Fruit fly (Drosophila melanogaster) whole organism, embryonic: ENCODE data around the gene CG17344.

ENCODE experiments used
- Atf3 ChIP-seq: fragments of 200-800 bp; sonication (Bioruptor generic); optimal IDR thresholded peaks from 3 replicates; lab custom pipeline; 2016; ENCODE audit warnings: missing biosample characterization, missing genetic modification characterization
- Blimp-1 ChIP-seq: fragments of 200-800 bp; sonication (Bioruptor generic); optimal IDR thresholded peaks from 3 replicates; lab custom pipeline; 2018; ENCODE audit warnings: missing biosample characterization, missing genetic modification characterization, mild to moderate bottlenecking, moderate library complexity, missing genetic modification reagents
- BtbVII ChIP-seq: fragments of 200-800 bp; sonication (Bioruptor generic); optimal IDR thresholded peaks from 3 replicates; lab custom pipeline; 2017; ENCODE audit warnings: missing biosample characterization, mild to moderate bottlenecking, missing genetic modification characterization
- CG10267 ChIP-seq: fragments of 200-800 bp; sonication (Bioruptor generic); optimal IDR thresholded peaks from 2 replicates; lab custom pipeline; 2018; ENCODE audit warnings: missing biosample characterization, mild to moderate bottlenecking, missing genetic modification characterization, moderate library complexity
- CG10274 ChIP-seq: fragments of 200-800 bp; sonication (Bioruptor generic); optimal IDR thresholded peaks from 3 replicates; lab custom pipeline; 2017; ENCODE audit warnings: missing biosample characterization, mild to moderate bottlenecking, missing genetic modification characterization
- CG11504 ChIP-seq: fragments of 200-800 bp; sonication (Bioruptor generic); optimal IDR thresholded peaks from 3 replicates; lab custom pipeline; 2019; ENCODE audit warnings: missing biosample characterization, mild to moderate bottlenecking, missing genetic modification characterization, moderate library complexity
- CG15269 ChIP-seq: fragments of 200-800 bp; sonication (Bioruptor generic); optimal IDR thresholded peaks from 2 replicates; lab custom pipeline; 2018; ENCODE audit warnings: missing biosample characterization, mild to moderate bottlenecking, missing genetic modification characterization, moderate library complexity
- CG17328 ChIP-seq: fragments of 200-800 bp; sonication (Bioruptor generic); IDR thresholded peaks from 2 replicates; pipeline ENCODE4 v1.3.6; 2022; ENCODE audit warnings: missing biosample characterization, missing genetic modification characterization
- CG18262 ChIP-seq: fragments of 200-800 bp; optimal IDR thresholded peaks from 3 replicates; lab custom pipeline; 2019; ENCODE audit warnings: missing biosample characterization, mild to moderate bottlenecking, missing genetic modification characterization, moderate library complexity
- CG18476 ChIP-seq: fragments of 200-800 bp; sonication (Bioruptor generic); optimal IDR thresholded peaks from 2 replicates; lab custom pipeline; 2016; ENCODE audit warnings: missing biosample characterization, mild to moderate bottlenecking, missing genetic modification characterization
- CG18599 ChIP-seq: fragments of 200-800 bp; sonication (Bioruptor generic); optimal IDR thresholded peaks from 3 replicates; lab custom pipeline; 2017; ENCODE audit warnings: missing biosample characterization, missing genetic modification characterization, mild to moderate bottlenecking, moderate library complexity, missing genetic modification reagents
- CG18764 ChIP-seq: fragments of 200-800 bp; sonication (Bioruptor generic); optimal IDR thresholded peaks from 3 replicates; lab custom pipeline; 2016; ENCODE audit warnings: missing biosample characterization, missing genetic modification characterization
- CG2712 ChIP-seq: fragments of 200-800 bp; optimal IDR thresholded peaks from 3 replicates; lab custom pipeline; 2019; ENCODE audit warnings: missing biosample characterization, mild to moderate bottlenecking, missing genetic modification characterization, moderate library complexity
- CG30403 ChIP-seq: fragments of 200-800 bp; sonication (Bioruptor generic); optimal IDR thresholded peaks from 3 replicates; lab custom pipeline; 2016; ENCODE audit warnings: missing biosample characterization, missing genetic modification characterization
- CG3281 ChIP-seq: fragments of 200-800 bp; sonication (Bioruptor generic); optimal IDR thresholded peaks from 3 replicates; lab custom pipeline; 2017; ENCODE audit warnings: missing biosample characterization, mild to moderate bottlenecking, missing genetic modification characterization
- CG3726 ChIP-seq: fragments of 200-800 bp; sonication (Bioruptor generic); IDR thresholded peaks from 3 replicates; pipeline ENCODE4, ENCODE4 v1.3.6; 2022; ENCODE audit warnings: missing biosample characterization, missing genetic modification characterization
- CG3838 ChIP-seq: fragments of 200-800 bp; sonication (Bioruptor generic); optimal IDR thresholded peaks from 3 replicates; lab custom pipeline; 2016; ENCODE audit warnings: missing biosample characterization, missing genetic modification characterization
- CG6175 ChIP-seq: fragments of 200-800 bp; sonication (Bioruptor generic); IDR thresholded peaks from 3 replicates; pipeline ENCODE4 v1.3.6; 2022; ENCODE audit warnings: missing biosample characterization, missing genetic modification characterization
- CG7839 ChIP-seq: fragments of 200-800 bp; sonication (Bioruptor generic); optimal IDR thresholded peaks from 3 replicates; lab custom pipeline; 2018; ENCODE audit warnings: missing biosample characterization, mild to moderate bottlenecking, missing genetic modification characterization, moderate library complexity
- CG8388 ChIP-seq: fragments of 200-800 bp; sonication (Bioruptor generic); optimal IDR thresholded peaks from 2 replicates; lab custom pipeline; 2019; ENCODE audit warnings: missing biosample characterization, mild to moderate bottlenecking, missing genetic modification characterization, moderate library complexity
- CG9797 ChIP-seq: fragments of 200-800 bp; sonication (Bioruptor generic); optimal IDR thresholded peaks from 3 replicates; lab custom pipeline; 2018; ENCODE audit warnings: missing biosample characterization, mild to moderate bottlenecking, missing genetic modification characterization
- CG9932 ChIP-seq: fragments of 200-800 bp; sonication (Bioruptor generic); IDR thresholded peaks from 2 replicates; pipeline ENCODE4 v1.3.6; 2022; ENCODE audit warnings: missing biosample characterization, missing genetic modification characterization
- Camta ChIP-seq: fragments of 200-800 bp; sonication (Bioruptor generic); optimal IDR thresholded peaks from 2 replicates; lab custom pipeline; 2016; ENCODE audit warnings: missing biosample characterization, missing genetic modification characterization
- D19B ChIP-seq: fragments of 200-800 bp; sonication (Bioruptor generic); optimal IDR thresholded peaks from 2 replicates; lab custom pipeline; 2017; ENCODE audit warnings: missing biosample characterization, mild to moderate bottlenecking, missing genetic modification characterization
- HHEX ChIP-seq: fragments of 200-800 bp; sonication (Bioruptor generic); optimal IDR thresholded peaks from 3 replicates; lab custom pipeline; 2017; ENCODE audit warnings: missing biosample characterization, mild to moderate bottlenecking, missing genetic modification characterization, missing genetic modification reagents
- HLH3B ChIP-seq: fragments of 200-800 bp; sonication (Bioruptor generic); IDR thresholded peaks from 2 replicates; pipeline ENCODE4 v1.3.6; 2022; ENCODE audit warnings: missing biosample characterization, missing genetic modification characterization
- Hmr ChIP-seq: fragments of 200-800 bp; sonication (Bioruptor generic); optimal IDR thresholded peaks from 3 replicates; lab custom pipeline; 2017; ENCODE audit warnings: mild to moderate bottlenecking, missing biosample characterization, missing genetic modification reagents, missing genetic modification characterization
- Hr3 ChIP-seq: fragments of 200-800 bp; sonication (Bioruptor generic); optimal IDR thresholded peaks from 3 replicates; lab custom pipeline; 2016; ENCODE audit warnings: missing biosample characterization, missing genetic modification characterization
- Hr51 ChIP-seq, 2 experiments: fragments of 200-800 bp; sonication (Bioruptor generic); optimal IDR thresholded peaks; 2 replicates in 1 of 2; 3 replicates in 1 of 2; lab custom pipeline; 2016 to 2018; ENCODE audit warnings: missing biosample characterization in 2 of 2, missing genetic modification characterization in 2 of 2, mild to moderate bottlenecking in 1 of 2, moderate library complexity in 1 of 2
- Pdp1 ChIP-seq, 2 experiments: fragments of 200-800 bp; sonication (Bioruptor generic); optimal IDR thresholded peaks; 3 replicates each; lab custom pipeline; 2016; ENCODE audit warnings: missing biosample characterization in 2 of 2, missing genetic modification characterization in 2 of 2, mild to moderate bottlenecking in 1 of 2, moderate library complexity in 1 of 2
- Ptx1 ChIP-seq: fragments of 200-800 bp; sonication (Bioruptor generic); IDR thresholded peaks from 2 replicates; pipeline ENCODE4 v1.3.6; 2022; ENCODE audit warnings: missing biosample characterization, missing genetic modification characterization
- Vsx1 ChIP-seq: fragments of 200-800 bp; sonication (Bioruptor generic); optimal IDR thresholded peaks from 2 replicates; lab custom pipeline; 2017; ENCODE audit warnings: missing biosample characterization, mild to moderate bottlenecking, missing genetic modification characterization, missing genetic modification reagents
- Xbp1 ChIP-seq: fragments of 200-800 bp; sonication (Bioruptor generic); optimal IDR thresholded peaks from 3 replicates; lab custom pipeline; 2016; ENCODE audit warnings: missing biosample characterization, mild to moderate bottlenecking, missing genetic modification characterization
- br ChIP-seq: fragments of >200 bp; optimal IDR thresholded peaks from 2 replicates; lab custom pipeline; 2017
- chif ChIP-seq, 2 experiments: fragments of 200-800 bp; sonication (Bioruptor generic); optimal IDR thresholded peaks; 3 replicates each; lab custom pipeline; 2016; ENCODE audit warnings: missing biosample characterization in 2 of 2, missing genetic modification characterization in 2 of 2
- chinmo ChIP-seq: fragments of 200-800 bp; sonication (Bioruptor generic); IDR thresholded peaks from 4 replicates; pipeline ENCODE4 v1.3.6; 2022; ENCODE audit warnings: missing biosample characterization, missing genetic modification characterization; ENCODE audit not compliant: partially characterized antibody
- ems ChIP-seq: fragments of 200-800 bp; sonication (Bioruptor generic); optimal IDR thresholded peaks from 3 replicates; lab custom pipeline; 2016; ENCODE audit warnings: missing biosample characterization, missing genetic modification characterization
- esg ChIP-seq: fragments of 200-800 bp; sonication (Bioruptor generic); conservative IDR thresholded peaks from 2 replicates; pipeline ENCODE4 v1.3.6; 2022; ENCODE audit warnings: missing biosample characterization, missing genetic modification characterization
- eyg ChIP-seq: fragments of 200-800 bp; sonication (Bioruptor generic); optimal IDR thresholded peaks from 3 replicates; lab custom pipeline; 2016; ENCODE audit warnings: missing biosample characterization, missing genetic modification characterization
- fd102C ChIP-seq: fragments of 200-800 bp; sonication (Bioruptor generic); optimal IDR thresholded peaks from 2 replicates; lab custom pipeline; 2018; ENCODE audit warnings: missing biosample characterization, mild to moderate bottlenecking, missing genetic modification characterization, moderate library complexity
- ham ChIP-seq: fragments of 200-800 bp; sonication (Bioruptor generic); IDR thresholded peaks from 2 replicates; pipeline ENCODE4 v1.3.6; 2022; ENCODE audit warnings: missing biosample characterization, missing genetic modification characterization
- hb ChIP-seq: fragments of 200-800 bp; sonication (Bioruptor generic); IDR thresholded peaks from 3 replicates; pipeline ENCODE4 v1.3.6; 2022; ENCODE audit warnings: missing biosample characterization, missing genetic modification characterization; ENCODE audit not compliant: partially characterized antibody
- ind ChIP-seq: fragments of 200-800 bp; sonication (Bioruptor generic); optimal IDR thresholded peaks from 3 replicates; lab custom pipeline; 2016; ENCODE audit warnings: missing biosample characterization, missing genetic modification characterization
- kay ChIP-seq: fragments of 200-800 bp; sonication (Bioruptor generic); optimal IDR thresholded peaks from 2 replicates; lab custom pipeline; 2016; ENCODE audit warnings: missing biosample characterization, missing genetic modification characterization
- lilli ChIP-seq: fragments of 200-800 bp; sonication (Bioruptor generic); optimal IDR thresholded peaks from 3 replicates; lab custom pipeline; 2016; ENCODE audit warnings: missing biosample characterization, missing genetic modification characterization
- mld ChIP-seq: fragments of 200-800 bp; sonication (Bioruptor generic); IDR thresholded peaks from 3 replicates; pipeline ENCODE4 v1.3.6; 2022; ENCODE audit warnings: missing biosample characterization, missing genetic modification characterization; ENCODE audit not compliant: partially characterized antibody
- pnt ChIP-seq: fragments of 200-800 bp; sonication (Bioruptor generic); optimal IDR thresholded peaks from 3 replicates; lab custom pipeline; 2016; ENCODE audit warnings: missing biosample characterization, missing genetic modification characterization
- rib ChIP-seq: fragments of 200-800 bp; sonication (Bioruptor generic); IDR thresholded peaks from 2 replicates; pipeline ENCODE4 v1.3.6; 2022; ENCODE audit warnings: missing biosample characterization, missing genetic modification characterization
- slbo ChIP-seq: fragments of 200-800 bp; sonication (Bioruptor generic); IDR thresholded peaks from 2 replicates; pipeline ENCODE4 v1.3.6; 2022; ENCODE audit warnings: missing biosample characterization, missing genetic modification characterization
- unpg ChIP-seq: fragments of 200-800 bp; sonication (Bioruptor generic); optimal IDR thresholded peaks from 3 replicates; lab custom pipeline; 2018; ENCODE audit warnings: missing biosample characterization, mild to moderate bottlenecking, missing genetic modification characterization, moderate library complexity

CG17344 gene

DNA sequence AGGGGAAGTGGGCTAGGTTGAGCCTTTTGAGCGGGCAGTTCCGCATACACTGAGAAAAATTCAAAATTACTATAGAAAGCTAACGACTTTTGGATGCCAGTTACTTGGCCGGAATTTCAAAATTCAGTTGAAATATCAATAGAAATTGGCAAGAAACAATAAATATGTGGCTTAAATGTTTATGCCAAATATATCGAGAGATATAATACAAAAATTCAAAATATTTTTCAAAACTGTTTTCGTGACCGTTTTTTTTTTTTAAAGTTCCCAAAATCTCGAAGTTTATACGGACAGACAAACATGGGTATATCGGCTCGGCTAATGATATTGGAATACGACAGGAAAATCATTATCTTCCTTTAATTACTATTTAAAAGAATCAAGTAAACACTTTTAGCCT is 19.1 kb downstream of the CG17344 start (continued):
- TF ChIP-seq Hmr (GFP tag; lab: Kevin White, UChicago) (peak; percentile 12), ems (GFP tag; lab: Kevin White, UChicago) (peak; percentile 10), D19B (GFP tag; lab: Kevin White, UChicago) (no peak), esg (GFP tag; lab: Robert Waterston, UW) (peak; percentile 40; the same call in 1 of the 2 replicates), CG3838 (GFP tag; lab: Kevin White, UChicago) (no peak), eyg (peak; percentile 22), br (lab: Kevin White, UChicago) (no peak), ham (GFP tag; lab: Robert Waterston, UW) (no peak), BtbVII (peak; percentile 52), CG30403 (peak; percentile 61), CG2712 (tag; lab: Kevin White, UChicago) (peak; percentile 27), Hr51 (GFP tag; optimal IDR thresholded peaks at IDR 0.05; lab: Kevin White, UChicago) (peak in 1 of 2 experiments; percentile 50), fd102C (no peak), CG18599 (GFP tag; lab: Kevin White, UChicago) (peak; percentile 57), CG10267 (tag; lab: Kevin White, UChicago) (no peak), unpg (peak; percentile 24), rib (GFP tag; lab: Robert Waterston, UW) (no peak), Hr3 (peak; percentile 19), slbo (GFP tag; lab: Robert Waterston, UW) (peak; percentile 46), kay (GFP tag; lab: Kevin White, UChicago) (peak; percentile 29), CG18262 (peak; percentile 52), HLH3B (GFP tag; lab: Robert Waterston, UW) (no peak), Pdp1 (GFP tag; optimal IDR thresholded peaks at IDR 0.05; lab: Kevin White, UChicago) (peak; percentile 11 to 26), CG7839 (peak; percentile 51), Vsx1 (GFP tag; lab: Kevin White, UChicago) (no peak), ind (GFP tag; lab: Kevin White, UChicago) (peak; percentile 39), CG3281 (peak; percentile 55), CG8388 (GFP tag; lab: Kevin White, UChicago) (peak; percentile 20), CG9797 (GFP tag; lab: Kevin White, UChicago) (no peak), CG9932 (peak; percentile 50; the same call in 1 of the 2 replicates), CG15269 (peak; percentile 54), CG6175 (no peak), lilli (peak; percentile 54), Ptx1 (GFP tag; lab: Robert Waterston, UW) (peak; percentile 29; the same call in 1 of the 2 replicates), CG18764 (GFP tag; lab: Kevin White, UChicago) (peak; percentile 2), mld (GFP tag; lab: Robert Waterston, UW) (no peak), Atf3 (no peak), CG18476 (GFP tag; lab: Kevin White, UChicago) (peak; percentile 7), chif (GFP tag; optimal IDR thresholded peaks at IDR 0.05; lab: Kevin White, UChicago) (peak in 1 of 2 experiments; percentile 12), hb (GFP tag; lab: Robert Waterston, UW) (no peak), Camta (GFP tag; lab: Kevin White, UChicago) (peak; percentile 21), Xbp1 (GFP tag; lab: Kevin White, UChicago) (peak; percentile 58), CG17328 (GFP tag; lab: Robert Waterston, UW) (no peak), CG3726 (GFP tag; lab: Robert Waterston, UW) (no peak), chinmo (GFP tag; lab: Robert Waterston, UW) (no peak), CG11504 (tag; lab: Kevin White, UChicago) (peak; percentile 63), pnt (peak; percentile 39), CG10274 (GFP tag; lab: Kevin White, UChicago) (peak; percentile 3), HHEX (GFP tag; lab: Kevin White, UChicago) (peak; percentile 34), Blimp-1 (GFP tag; lab: Kevin White, UChicago) (peak; percentile 48)
